Fruit fly (Drosophila melanogaster): Measurements from ENCODE around the gene CG13999.

- TF ChIP-seq pan (optimal IDR thresholded peaks at IDR 0.05) (no peak), psq (optimal IDR thresholded peaks at IDR 0.05) (no peak), CG8478 (optimal IDR thresholded peaks at IDR 0.05) (no peak), EcR (GFP tag; optimal IDR thresholded peaks at IDR 0.05) (no peak), usp (GFP tag; optimal IDR thresholded peaks at IDR 0.05) (no peak), Dll (optimal IDR thresholded peaks at IDR 0.05) (peak; percentile 72)
Observed at dm6 chr2L:5981433-5982333, 25.4 kb upstream of the CG13999 start, which contains the start of gene eIF4A.
